Fruit fly (Drosophila melanogaster) whole organism, embryonic: ENCODE results near the gene CG5214.

Experiments
- CG10147 ChIP-seq: fragments of 200-800 bp; sonication (Bioruptor generic); optimal IDR thresholded peaks from 2 replicates; lab custom pipeline; 2019; ENCODE audit warnings: missing biosample characterization, mild to moderate bottlenecking, missing genetic modification characterization, moderate library complexity
- CG10979 ChIP-seq: fragments of 200-800 bp; sonication (Bioruptor generic); optimal IDR thresholded peaks from 2 replicates; lab custom pipeline; 2018; ENCODE audit warnings: missing biosample characterization, mild to moderate bottlenecking, missing genetic modification characterization, moderate library complexity
- CG11247 ChIP-seq: fragments of 200-800 bp; sonication (Bioruptor generic); IDR thresholded peaks from 2 replicates; pipeline ENCODE4 v1.3.6; 2022; ENCODE audit warnings: missing biosample characterization, missing genetic modification characterization
- CG11696 ChIP-seq: fragments of 200-800 bp; sonication (Bioruptor generic); IDR thresholded peaks from 2 replicates; pipeline ENCODE4 v1.3.6; 2022; ENCODE audit warnings: missing biosample characterization, missing genetic modification characterization
- CG12299 ChIP-seq: fragments of 200-800 bp; sonication (Bioruptor generic); optimal IDR thresholded peaks from 2 replicates; lab custom pipeline; 2018; ENCODE audit warnings: missing biosample characterization, mild to moderate bottlenecking, missing genetic modification characterization
- CG17359 ChIP-seq: fragments of 200-800 bp; sonication (Bioruptor generic); optimal IDR thresholded peaks from 3 replicates; lab custom pipeline; 2018; ENCODE audit warnings: missing biosample characterization, mild to moderate bottlenecking, missing genetic modification characterization, moderate library complexity
- CG17829 ChIP-seq: fragments of 200-800 bp; optimal IDR thresholded peaks from 2 replicates; lab custom pipeline; 2019; ENCODE audit warnings: missing biosample characterization, mild to moderate bottlenecking, missing genetic modification characterization, moderate library complexity
- CG18262 ChIP-seq: fragments of 200-800 bp; optimal IDR thresholded peaks from 3 replicates; lab custom pipeline; 2019; ENCODE audit warnings: missing biosample characterization, mild to moderate bottlenecking, missing genetic modification characterization, moderate library complexity
- CG18599 ChIP-seq: fragments of 200-800 bp; sonication (Bioruptor generic); optimal IDR thresholded peaks from 3 replicates; lab custom pipeline; 2017; ENCODE audit warnings: missing biosample characterization, missing genetic modification characterization, mild to moderate bottlenecking, moderate library complexity, missing genetic modification reagents
- CG2678 ChIP-seq: fragments of 200-800 bp; sonication (Bioruptor generic); optimal IDR thresholded peaks from 3 replicates; lab custom pipeline; 2019; ENCODE audit warnings: missing biosample characterization, mild to moderate bottlenecking, missing genetic modification characterization, moderate library complexity
- CG31441 ChIP-seq: fragments of 200-800 bp; sonication (Bioruptor generic); IDR thresholded peaks from 2 replicates; pipeline ENCODE4 v1.3.6; 2022; ENCODE audit warnings: missing biosample characterization, missing genetic modification characterization
- CG6689 ChIP-seq: fragments of 200-800 bp; sonication (Bioruptor generic); IDR thresholded peaks from 2 replicates; pipeline ENCODE4 v1.3.6; 2022; ENCODE audit warnings: missing biosample characterization, missing genetic modification characterization
- CG7556 ChIP-seq: fragments of 200-800 bp; sonication (Bioruptor generic); optimal IDR thresholded peaks from 2 replicates; lab custom pipeline; 2017; ENCODE audit warnings: missing biosample characterization, mild to moderate bottlenecking, missing genetic modification characterization
- CG7839 ChIP-seq: fragments of 200-800 bp; sonication (Bioruptor generic); optimal IDR thresholded peaks from 3 replicates; lab custom pipeline; 2018; ENCODE audit warnings: missing biosample characterization, mild to moderate bottlenecking, missing genetic modification characterization, moderate library complexity
- CG8924 ChIP-seq: fragments of 200-800 bp; optimal IDR thresholded peaks from 3 replicates; lab custom pipeline; 2019; ENCODE audit warnings: missing biosample characterization, mild to moderate bottlenecking, missing genetic modification characterization, moderate library complexity
- CG9727 ChIP-seq: fragments of 200-800 bp; sonication (Bioruptor generic); optimal IDR thresholded peaks from 3 replicates; lab custom pipeline; 2017; ENCODE audit warnings: missing biosample characterization, mild to moderate bottlenecking, missing genetic modification characterization
- Dll ChIP-seq: fragments of 200-800 bp; sonication (Bioruptor generic); IDR thresholded peaks from 4 replicates; pipeline ENCODE4 v1.3.6; 2022; ENCODE audit warnings: missing biosample characterization, missing genetic modification characterization; ENCODE audit not compliant: partially characterized antibody
- Doc3 ChIP-seq: fragments of 200-800 bp; sonication (Bioruptor generic); IDR thresholded peaks from 3 replicates; pipeline ENCODE4 v1.3.6; 2022; ENCODE audit warnings: missing biosample characterization, missing genetic modification characterization; ENCODE audit not compliant: partially characterized antibody
- Dref ChIP-seq: fragments of 200-800 bp; sonication (Bioruptor generic); IDR thresholded peaks from 2 replicates; pipeline ENCODE4 v1.3.6; 2022; ENCODE audit warnings: missing biosample characterization, missing genetic modification characterization
- E2f1 ChIP-seq: fragments of 200-800 bp; sonication (Bioruptor generic); IDR thresholded peaks from 2 replicates; pipeline ENCODE4 v1.3.6; 2022; ENCODE audit warnings: missing biosample characterization, missing genetic modification characterization
- Ets97D ChIP-seq: fragments of 200-800 bp; sonication (Bioruptor generic); optimal IDR thresholded peaks from 3 replicates; lab custom pipeline; 2016; ENCODE audit warnings: missing biosample characterization, missing genetic modification characterization
- HHEX ChIP-seq: fragments of 200-800 bp; sonication (Bioruptor generic); optimal IDR thresholded peaks from 3 replicates; lab custom pipeline; 2017; ENCODE audit warnings: missing biosample characterization, mild to moderate bottlenecking, missing genetic modification characterization, missing genetic modification reagents
- Hr78 ChIP-seq, 2 experiments: fragments of 200-800 bp in 1 of 2; fragments of >200 bp in 1 of 2; sonication (Bioruptor generic) in 1 of 2; optimal IDR thresholded peaks; 2 replicates each; lab custom pipeline; 2017 to 2019; ENCODE audit warnings: missing biosample characterization in 2 of 2, missing genetic modification characterization in 2 of 2, mild to moderate bottlenecking in 1 of 2, moderate library complexity in 1 of 2
- MESR4 ChIP-seq: fragments of 200-800 bp; sonication (Bioruptor generic); optimal IDR thresholded peaks from 2 replicates; lab custom pipeline; 2018; ENCODE audit warnings: missing biosample characterization, mild to moderate bottlenecking, missing genetic modification characterization, moderate library complexity
- Oli ChIP-seq: fragments of 200-800 bp; sonication (Bioruptor generic); optimal IDR thresholded peaks from 2 replicates; lab custom pipeline; 2018; ENCODE audit warnings: missing biosample characterization, mild to moderate bottlenecking, missing genetic modification characterization, moderate library complexity
- Pdp1 ChIP-seq, 2 experiments: fragments of 200-800 bp; sonication (Bioruptor generic); optimal IDR thresholded peaks; 3 replicates each; lab custom pipeline; 2016; ENCODE audit warnings: missing biosample characterization in 2 of 2, missing genetic modification characterization in 2 of 2, mild to moderate bottlenecking in 1 of 2, moderate library complexity in 1 of 2
- Ptx1 ChIP-seq: fragments of 200-800 bp; sonication (Bioruptor generic); IDR thresholded peaks from 2 replicates; pipeline ENCODE4 v1.3.6; 2022; ENCODE audit warnings: missing biosample characterization, missing genetic modification characterization
- Side ChIP-seq: fragments of 200-800 bp; sonication (Bioruptor generic); optimal IDR thresholded peaks from 2 replicates; lab custom pipeline; 2016; ENCODE audit warnings: missing biosample characterization, missing genetic modification characterization
- cas ChIP-seq: fragments of 200-800 bp; sonication (Bioruptor generic); IDR thresholded peaks from 2 replicates; pipeline ENCODE4 v1.3.6; 2022; ENCODE audit warnings: missing biosample characterization, missing genetic modification characterization
- chinmo ChIP-seq: fragments of 200-800 bp; sonication (Bioruptor generic); IDR thresholded peaks from 4 replicates; pipeline ENCODE4 v1.3.6; 2022; ENCODE audit warnings: missing biosample characterization, missing genetic modification characterization; ENCODE audit not compliant: partially characterized antibody
- ems ChIP-seq: fragments of 200-800 bp; sonication (Bioruptor generic); optimal IDR thresholded peaks from 3 replicates; lab custom pipeline; 2016; ENCODE audit warnings: missing biosample characterization, missing genetic modification characterization
- exex ChIP-seq: fragments of 200-800 bp; sonication (Bioruptor generic); optimal IDR thresholded peaks from 4 replicates; lab custom pipeline; 2018; ENCODE audit warnings: missing biosample characterization, mild to moderate bottlenecking, missing genetic modification characterization, moderate library complexity
- fd64A ChIP-seq: fragments of 200-800 bp; sonication (Bioruptor generic); optimal IDR thresholded peaks from 3 replicates; lab custom pipeline; 2018; ENCODE audit warnings: missing biosample characterization, mild to moderate bottlenecking, missing genetic modification characterization
- grau ChIP-seq: fragments of 200-800 bp; optimal IDR thresholded peaks from 3 replicates; lab custom pipeline; 2019; ENCODE audit warnings: missing biosample characterization, mild to moderate bottlenecking, missing genetic modification characterization, moderate library complexity
- klu ChIP-seq: fragments of 200-800 bp; sonication (Bioruptor generic); IDR thresholded peaks from 2 replicates; pipeline ENCODE4 v1.3.6; 2022; ENCODE audit warnings: missing biosample characterization, missing genetic modification characterization
- knrl ChIP-seq: fragments of 200-800 bp; sonication (Bioruptor generic); IDR thresholded peaks from 3 replicates; pipeline ENCODE4 v1.3.6; 2022; ENCODE audit warnings: missing biosample characterization, missing genetic modification characterization; ENCODE audit not compliant: partially characterized antibody
- mam ChIP-seq: fragments of 200-800 bp; sonication (Bioruptor generic); optimal IDR thresholded peaks from 3 replicates; lab custom pipeline; 2016; ENCODE audit warnings: missing biosample characterization, missing genetic modification characterization
- nmo ChIP-seq: fragments of 200-800 bp; sonication (Bioruptor generic); optimal IDR thresholded peaks from 2 replicates; lab custom pipeline; 2018; ENCODE audit warnings: missing biosample characterization, mild to moderate bottlenecking, missing genetic modification characterization, moderate library complexity
- otp ChIP-seq: fragments of 200-800 bp; sonication (Bioruptor generic); IDR thresholded peaks from 3 replicates; pipeline ENCODE4, ENCODE4 v1.3.6; 2022; ENCODE audit warnings: missing biosample characterization, missing genetic modification characterization
- prd ChIP-seq, 3 experiments: fragments of >200 bp in 2 of 3; fragments of 200-800 bp in 1 of 3; sonication (Bioruptor generic) in 1 of 3; optimal IDR thresholded peaks in 2 of 3; IDR thresholded peaks in 1 of 3; 2 replicates in 2 of 3; 3 replicates in 1 of 3; pipeline versions ENCODE4 v1.3.6 to Lab custom; 2017 to 2022; ENCODE audit warnings: missing biosample characterization in 1 of 3, missing genetic modification characterization in 1 of 3
- run ChIP-seq: fragments of 200-800 bp; sonication (Bioruptor generic); optimal IDR thresholded peaks from 3 replicates; lab custom pipeline; 2018; ENCODE audit warnings: missing biosample characterization, mild to moderate bottlenecking, missing genetic modification characterization
- sens ChIP-seq: fragments of 200-800 bp; sonication (Bioruptor generic); peaks from one replicate; lab custom pipeline; 2016; ENCODE audit warnings: missing biosample characterization, missing genetic modification characterization
- slbo ChIP-seq: fragments of 200-800 bp; sonication (Bioruptor generic); IDR thresholded peaks from 2 replicates; pipeline ENCODE4 v1.3.6; 2022; ENCODE audit warnings: missing biosample characterization, missing genetic modification characterization
- sob ChIP-seq: fragments of 200-800 bp; sonication (Bioruptor generic); IDR thresholded peaks from 2 replicates; pipeline ENCODE4 v1.3.6; 2022; ENCODE audit warnings: missing biosample characterization, missing genetic modification characterization
- toy ChIP-seq: fragments of 200-800 bp; sonication (Bioruptor generic); IDR thresholded peaks from 2 replicates; pipeline ENCODE4 v1.3.6; 2022; ENCODE audit warnings: missing biosample characterization, missing genetic modification characterization
- trem ChIP-seq: fragments of 200-800 bp; optimal IDR thresholded peaks from 3 replicates; lab custom pipeline; 2019; ENCODE audit warnings: missing biosample characterization, mild to moderate bottlenecking, missing genetic modification characterization, moderate library complexity
- zfh2 ChIP-seq: fragments of 200-800 bp; sonication (Bioruptor generic); optimal IDR thresholded peaks from 2 replicates; lab custom pipeline; 2016; ENCODE audit warnings: missing biosample characterization, missing genetic modification characterization

Gene CG5214

DNA sequence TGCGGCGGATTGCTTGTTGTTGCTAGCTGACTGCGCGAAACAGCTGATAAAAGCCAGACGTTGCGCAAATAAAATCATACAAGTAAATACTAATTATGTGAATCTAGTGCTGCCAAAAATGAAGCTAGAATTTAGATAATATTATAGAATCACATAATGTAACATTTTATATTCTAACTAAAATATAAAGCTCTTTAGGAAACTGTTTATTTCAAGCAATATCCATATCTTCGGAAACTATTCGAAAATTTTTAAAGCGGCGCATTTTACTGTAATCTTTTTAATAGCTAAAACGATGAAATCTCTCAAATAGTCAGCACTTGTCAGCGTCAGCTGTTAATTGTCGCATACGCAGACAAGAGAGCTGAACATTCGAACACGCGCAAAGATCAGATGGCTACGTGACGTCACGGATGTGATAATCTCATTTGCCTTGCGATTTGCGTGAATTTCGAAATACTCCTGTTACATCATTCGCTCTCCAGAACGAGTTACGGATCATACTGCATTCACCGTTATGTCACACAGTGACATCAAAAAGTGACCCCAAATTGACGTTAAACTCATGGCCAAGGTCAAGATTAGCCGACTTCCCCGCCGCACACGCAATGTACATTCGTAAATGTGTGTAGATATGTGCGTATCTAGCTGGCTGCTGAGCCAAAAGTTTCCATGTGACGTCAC lies 903 bp upstream of the CG5214 start (continued):
- TF ChIP-seq CG10979 (tag; lab: Kevin White, UChicago) (peak; percentile 49), knrl (GFP tag; lab: Robert Waterston, UW) (no peak), Ptx1 (GFP tag; lab: Robert Waterston, UW) (peak; percentile 38; the same call in 1 of the 2 replicates), CG7839 (tag; lab: Kevin White, UChicago) (peak; percentile 61), klu (GFP tag; lab: Robert Waterston, UW) (no peak), CG7556 (GFP tag; lab: Kevin White, UChicago) (peak; percentile 47), run (tag; lab: Kevin White, UChicago) (no peak), Oli (no peak), otp (GFP tag; lab: Robert Waterston, UW) (no peak), CG8924 (no peak), toy (GFP tag; lab: Robert Waterston, UW) (no peak), CG17359 (tag; lab: Kevin White, UChicago) (peak; percentile 57), MESR4 (peak; percentile 4), CG9727 (GFP tag; lab: Kevin White, UChicago) (peak; percentile 59), trem (tag; lab: Kevin White, UChicago) (peak; percentile 50), CG18599 (peak; percentile 60), Dll (GFP tag; lab: Robert Waterston, UW) (peak; percentile 16; the same call in 1 of the 4 replicates), CG10147 (GFP tag; lab: Kevin White, UChicago) (peak; percentile 45), ems (GFP tag; lab: Kevin White, UChicago) (peak; percentile 4), CG11696 (no peak), mam (GFP tag; lab: Kevin White, UChicago) (peak; percentile 45), CG18262 (tag; lab: Kevin White, UChicago) (peak; percentile 56), Dref (no peak), CG11247 (GFP tag; lab: Robert Waterston, UW) (no peak), exex (tag; lab: Kevin White, UChicago) (peak; percentile 91), Pdp1 (GFP tag; optimal IDR thresholded peaks at IDR 0.05; lab: Kevin White, UChicago) (peak in 1 of 2 experiments; percentile 97), slbo (GFP tag; lab: Robert Waterston, UW) (0 out of 2 replicates have a peak, but pooled peaks have one; percentile 5), CG12299 (peak; percentile 36), cas (GFP tag; lab: Robert Waterston, UW) (no peak), Doc3 (GFP tag; lab: Robert Waterston, UW) (0 out of 3 replicates have a peak, but pooled peaks have one; percentile 17), CG2678 (peak; percentile 73), CG17829 (tag; lab: Kevin White, UChicago) (peak; percentile 30), grau (tag; lab: Kevin White, UChicago) (peak; percentile 22), chinmo (GFP tag; lab: Robert Waterston, UW) (peak; percentile 15; the same call in 1 of the 4 replicates), Ets97D (GFP tag; lab: Kevin White, UChicago) (peak; percentile 1), CG31441 (GFP tag; lab: Robert Waterston, UW) (peak; percentile 76), prd (optimal IDR thresholded peaks at IDR 0.05; lab: Kevin White, UChicago) (no peak), prd (GFP tag; IDR thresholded peaks at IDR 0.05; lab: Robert Waterston, UW) (peak; percentile 48; the same call in 1 of the 3 replicates), HHEX (GFP tag; lab: Kevin White, UChicago) (peak; percentile 38), fd64A (GFP tag; lab: Kevin White, UChicago) (no peak), sob (GFP tag; lab: Robert Waterston, UW) (peak; percentile 55; the same call in 1 of the 2 replicates), nmo (GFP tag; lab: Kevin White, UChicago) (peak; percentile 48), sens (GFP tag; lab: Kevin White, UChicago) (peak; percentile 88), zfh2 (GFP tag; lab: Kevin White, UChicago) (no peak), Side (peak; percentile 13), Hr78 (GFP tag; optimal IDR thresholded peaks at IDR 0.05; lab: Kevin White, UChicago) (peak in 1 of 2 experiments; percentile 63), CG6689 (peak; percentile 44; the same call in 1 of the 2 replicates), E2f1 (peak; percentile 47; the same call in 1 of the 2 replicates)
